Worm (Caenorhabditis elegans): ENCODE data around the gene pitr-2.

pitr-2 gene

ce11 chrV:9163897-9164296 lies 26.4 kb upstream of the pitr-2 start (continued):
- TF ChIP-seq nhr-84 (tag; optimal IDR thresholded peaks at IDR 0.05) (no peak), lin-14 (GFP tag; optimal IDR thresholded peaks at IDR 0.05) (peak; percentile 6), nhr-77 (tag; optimal IDR thresholded peaks at IDR 0.05) (no peak), zip-4 (GFP tag; optimal IDR thresholded peaks at IDR 0.05) (no peak), nhr-47 (tag; optimal IDR thresholded peaks at IDR 0.05) (peak; percentile 21), rnt-1 (tag; optimal IDR thresholded peaks at IDR 0.05) (no peak), nhr-90 (tag; optimal IDR thresholded peaks at IDR 0.05; ENCODE audit: poor library complexity) (peak; percentile 10), fkh-10 (GFP tag; optimal IDR thresholded peaks at IDR 0.05) (no peak), tbx-2 (tag; optimal IDR thresholded peaks at IDR 0.05) (no peak), sox-4 (tag; optimal IDR thresholded peaks at IDR 0.05) (no peak), unc-62 (GFP tag; optimal IDR thresholded peaks at IDR 0.05) (no peak), elt-3 (tag; optimal IDR thresholded peaks at IDR 0.05) (peak in 2 of 6 experiments; percentile 35 to 46), nhr-20 (tag; optimal IDR thresholded peaks at IDR 0.05) (no peak), mep-1 (tag; optimal IDR thresholded peaks at IDR 0.05) (no peak), swsn-7 (tag; optimal IDR thresholded peaks at IDR 0.05) (no peak), unc-98 (GFP tag; IDR thresholded peaks at IDR 0.05) (no peak), irx-1 (tag; optimal IDR thresholded peaks at IDR 0.05) (no peak), xbp-1 (tag; optimal IDR thresholded peaks at IDR 0.05) (no peak), C34B4.2 (tag; optimal IDR thresholded peaks at IDR 0.05) (no peak), lin-15B (tag; optimal IDR thresholded peaks at IDR 0.05) (no peak), tlp-1 (tag; optimal IDR thresholded peaks at IDR 0.05) (no peak), aly-2 (tag; optimal IDR thresholded peaks at IDR 0.05) (peak; percentile 54), ceh-90 (tag; optimal IDR thresholded peaks at IDR 0.05) (no peak), egl-13 (tag; optimal IDR thresholded peaks at IDR 0.05) (no peak), efl-3 (GFP tag; optimal IDR thresholded peaks at IDR 0.05) (no peak), unc-86 (tag; optimal IDR thresholded peaks at IDR 0.05) (no peak), lsy-2 (tag; optimal IDR thresholded peaks at IDR 0.05) (peak in 1 of 2 experiments; percentile 43), vab-15 (tag; optimal IDR thresholded peaks at IDR 0.05) (no peak), skn-1 (tag; optimal IDR thresholded peaks at IDR 0.05) (no peak), nhr-19 (GFP tag; conservative IDR thresholded peaks at IDR 0.05) (0 out of 2 replicates have a peak, but pooled peaks have one; percentile 5), nhr-12 (tag; optimal IDR thresholded peaks at IDR 0.05) (no peak), nhr-71 (tag; optimal IDR thresholded peaks at IDR 0.05) (peak; percentile 50), ceh-88 (GFP tag; IDR thresholded peaks at IDR 0.05) (no peak), C04F5.9 (tag; optimal IDR thresholded peaks at IDR 0.05) (no peak)

ce11 chrV:9162955-9163468 lies 25.5 kb upstream of the pitr-2 start, which contains the start of gene col-145:
TSS of gene col-145 (minus strand) at chrV:9163005.
- TF ChIP-seq nhr-19 (GFP tag; conservative IDR thresholded peaks at IDR 0.05) (no peak), snu-23 (GFP tag; optimal IDR thresholded peaks at IDR 0.05) (peak; percentile 1), sox-4 (tag; optimal IDR thresholded peaks at IDR 0.05) (no peak), nhr-85 (tag) (peak; percentile 5), lin-14 (GFP tag; optimal IDR thresholded peaks at IDR 0.05) (peak; percentile 39), elt-3 (tag; optimal IDR thresholded peaks at IDR 0.05) (peak in 1 of 6 experiments; percentile 6), blmp-1 (tag; optimal IDR thresholded peaks at IDR 0.05) (peak; percentile 86), rnt-1 (tag; optimal IDR thresholded peaks at IDR 0.05) (no peak)

- TF ChIP-seq fkh-10 (GFP tag; optimal IDR thresholded peaks at IDR 0.05) (no peak), blmp-1 (tag; optimal IDR thresholded peaks at IDR 0.05) (no peak), elt-2 (tag; optimal IDR thresholded peaks at IDR 0.05) (no peak), nhr-47 (tag; optimal IDR thresholded peaks at IDR 0.05) (no peak), lin-14 (GFP tag; optimal IDR thresholded peaks at IDR 0.05) (no peak)
Measured at ce11 chrV:9162118-9162729, 24.7 kb upstream of the pitr-2 start.
